Worm (Caenorhabditis elegans): Measurements from ENCODE around the gene gasr-8.

DNA sequence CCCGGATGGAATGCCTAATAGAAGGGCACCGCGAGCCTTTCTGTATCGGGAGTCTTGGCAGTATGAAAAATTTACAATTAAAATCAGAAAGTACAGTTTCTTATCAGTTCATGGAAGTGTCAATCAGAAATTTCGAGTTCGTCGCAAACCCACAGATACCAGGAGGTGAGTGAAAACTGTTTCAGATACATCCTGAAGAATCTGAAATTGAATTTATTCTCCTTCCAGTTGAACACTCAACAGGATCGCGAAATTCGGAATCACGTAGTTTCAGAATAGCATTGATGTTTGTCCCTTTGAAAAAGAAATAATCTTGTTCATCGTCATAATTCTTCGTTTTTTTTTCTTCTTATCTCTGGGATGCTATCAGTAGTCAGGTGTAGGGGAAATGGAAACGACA is 27.2 kb downstream of the gasr-8 start, which contains the start of gene fbxa-147:
- no peak for TF ChIP-seq ztf-11 (tag; optimal IDR thresholded peaks at IDR 0.05)
- no peak for TF ChIP-seq lsy-2 (tag; optimal IDR thresholded peaks at IDR 0.05)
- no peak for TF ChIP-seq nhr-77 (tag; optimal IDR thresholded peaks at IDR 0.05)
- TF ChIP-seq snpc-4 (tag; optimal IDR thresholded peaks at IDR 0.05) = no peak
- TF ChIP-seq zag-1 (tag; optimal IDR thresholded peaks at IDR 0.05) = no peak
- no peak for TF ChIP-seq R02D3.7 (tag; optimal IDR thresholded peaks at IDR 0.05)
- TF ChIP-seq elt-3 (tag; optimal IDR thresholded peaks at IDR 0.05) = no peak
- no peak for TF ChIP-seq blmp-1 (tag; optimal IDR thresholded peaks at IDR 0.05; ENCODE audit: insufficient read depth)
- TF ChIP-seq ztf-4 (tag; optimal IDR thresholded peaks at IDR 0.05) = no peak

Measured in whole organism, L2 larva.